Worm (Caenorhabditis elegans): Measurements from ENCODE around the gene grd-1.

- no peak for TF ChIP-seq him-1 (tag; optimal IDR thresholded peaks at IDR 0.05)
- no peak for TF ChIP-seq dao-5 (tag; optimal IDR thresholded peaks at IDR 0.05)
- no peak for TF ChIP-seq W03F9.2 (tag; optimal IDR thresholded peaks at IDR 0.05)
Observed at ce11 chrX:11125520-11125919, 16.3 kb downstream of the grd-1 start, which contains the start of gene alr-1.
